Worm (Caenorhabditis elegans): ENCODE data around the gene srd-36.

ce11 chrX:13324326-13324725 is 29.8 kb upstream of the srd-36 start:
- TF ChIP-seq rnt-1 (tag; optimal IDR thresholded peaks at IDR 0.05) (no peak), ceh-22 (tag; optimal IDR thresholded peaks at IDR 0.05) (no peak)

Measured in whole organism, late embryonic.